Worm (Caenorhabditis elegans) whole organism, young adult: ENCODE results near the gene R09H10.1.

Source experiments
- F22D6.2 ChIP-seq: sonication (generic microtip); optimal IDR thresholded peaks from 2 replicates; lab custom pipeline; 2016; ENCODE audit warnings: mild to moderate bottlenecking, missing genetic modification characterization, missing compliant biosample characterization
- F23B12.7 ChIP-seq: sonication (generic microtip); optimal IDR thresholded peaks from 2 replicates; lab custom pipeline; 2017; ENCODE audit warnings: missing genetic modification characterization, mild to moderate bottlenecking, missing compliant biosample characterization, antibody characterized with exemption, moderate library complexity; ENCODE audit not compliant: insufficient read depth
- K11D2.4 ChIP-seq: fragments of 200-800 bp; sonication (Bioruptor generic); IDR thresholded peaks from 2 replicates; pipeline ENCODE4 v1.3.6; 2022; ENCODE audit warnings: missing genetic modification reagents, missing genetic modification characterization, missing compliant biosample characterization
- Y67H2A.10 ChIP-seq: fragments of 200-800 bp; sonication (Bioruptor generic); conservative IDR thresholded peaks from 2 replicates; pipeline ENCODE4 v1.3.6; 2022; ENCODE audit warnings: missing genetic modification reagents, missing genetic modification characterization, missing compliant biosample characterization
- ama-1 ChIP-seq, 3 experiments: fragments of 150-350 bp in 1 of 3; sonication (generic microtip) in 2 of 3; optimal IDR thresholded peaks; 2 replicates each; lab custom pipeline; 2014 to 2018; ENCODE audit warnings: missing biosample characterization in 2 of 3, missing genetic modification characterization in 2 of 3, missing genetic modification reagents in 2 of 3
- athp-1 ChIP-seq: sonication (generic microtip); optimal IDR thresholded peaks from 2 replicates; lab custom pipeline; 2017; ENCODE audit warnings: mild to moderate bottlenecking, missing genetic modification characterization, missing compliant biosample characterization
- efl-1 ChIP-seq: fragments of 150-350 bp; optimal IDR thresholded peaks from 2 replicates; lab custom pipeline; 2014; ENCODE audit warnings: missing biosample characterization, missing genetic modification reagents, missing genetic modification characterization
- rec-8 ChIP-seq, 2 experiments: sonication (generic microtip); optimal IDR thresholded peaks; 2 replicates each; lab custom pipeline; 2016; ENCODE audit warnings: mild to moderate bottlenecking in 2 of 2, missing genetic modification characterization in 2 of 2, missing genetic modification reagents in 2 of 2, missing genotype in 2 of 2, missing biosample characterization in 1 of 2, missing compliant biosample characterization in 1 of 2, moderate library complexity in 1 of 2
- unc-130 ChIP-seq: sonication (generic microtip); optimal IDR thresholded peaks from 2 replicates; lab custom pipeline; 2016; ENCODE audit warnings: missing genetic modification reagents, missing genetic modification characterization, missing compliant biosample characterization
- unc-62 ChIP-seq: fragments of 150-350 bp; optimal IDR thresholded peaks from 2 replicates; lab custom pipeline; 2014; ENCODE audit warnings: missing biosample characterization, missing genetic modification reagents, missing genetic modification characterization

The R09H10.1 gene

DNA sequence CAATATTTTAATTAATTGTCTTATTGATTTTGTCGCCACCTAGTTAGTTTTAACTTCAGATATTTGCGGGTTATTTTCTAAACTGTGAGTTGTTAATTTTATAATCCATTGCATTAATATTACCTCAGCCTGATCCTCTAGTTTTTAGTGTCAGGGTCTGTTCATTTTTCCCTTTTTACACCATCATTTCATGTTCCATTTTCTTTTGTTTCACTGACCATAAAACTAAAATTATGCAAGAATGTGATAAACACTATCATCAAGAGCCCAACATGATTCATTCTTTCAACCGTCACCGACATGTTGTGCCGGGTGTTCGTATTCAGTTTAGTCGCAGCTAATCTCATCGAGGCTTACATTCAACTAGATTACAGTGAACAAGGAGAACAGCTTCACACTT, 38.9 kb downstream of the R09H10.1 start, which contains the start of gene F56C4.2:
Gene F56C4.2, plus strand, starts transcription at position 301 of the 400 bp plus-strand sequence.
- TF ChIP-seq F22D6.2 (tag; lab: Kevin White, UChicago) (no peak), athp-1 (no peak), rec-8 (tag; optimal IDR thresholded peaks at IDR 0.05; lab: Kevin White, UChicago) (no peak), unc-130 (GFP tag; lab: Kevin White, UChicago) (no peak), K11D2.4 (GFP tag; lab: Robert Waterston, UW) (no peak), F23B12.7 (tag; lab: Kevin White, UChicago) (no peak), unc-62 (GFP tag; lab: Kevin White, UChicago) (no peak), efl-1 (GFP tag; lab: Kevin White, UChicago) (no peak), Y67H2A.10 (GFP tag; lab: Robert Waterston, UW) (no peak), ama-1 (optimal IDR thresholded peaks at IDR 0.05; lab: Kevin White, UChicago) (no peak), ama-1 (GFP tag; optimal IDR thresholded peaks at IDR 0.05; lab: Kevin White, UChicago) (no peak)
